Fruit fly (Drosophila melanogaster): ENCODE data around the gene LanA.

Gene LanA

dm6 chr3L:6173826-6174255 is 44.0 kb downstream of the LanA start, which contains the start of the genes fmt and CG7376 (continued):
- TF ChIP-seq CG17186 (GFP tag; optimal IDR thresholded peaks at IDR 0.05) (peak; percentile 39), ind (GFP tag; optimal IDR thresholded peaks at IDR 0.05) (peak; percentile 31), gce (GFP tag; IDR thresholded peaks at IDR 0.05) (no peak), CG15696 (tag; optimal IDR thresholded peaks at IDR 0.05) (peak; percentile 34), CG12155 (GFP tag; optimal IDR thresholded peaks at IDR 0.05) (peak; percentile 49), CG17802 (tag; optimal IDR thresholded peaks at IDR 0.05) (peak; percentile 56), Hr51 (GFP tag; optimal IDR thresholded peaks at IDR 0.05) (no peak), pzg (GFP tag; optimal IDR thresholded peaks at IDR 0.05) (peak; percentile 43), rib (GFP tag; IDR thresholded peaks at IDR 0.05) (no peak), dpn (GFP tag; optimal IDR thresholded peaks at IDR 0.05) (peak in 1 of 2 experiments; percentile 42), run (tag; optimal IDR thresholded peaks at IDR 0.05) (no peak), CG2120 (GFP tag; optimal IDR thresholded peaks at IDR 0.05) (peak; percentile 43), Ets65A (GFP tag) (peak; percentile 42), Sry-δ (GFP tag; optimal IDR thresholded peaks at IDR 0.05) (peak; percentile 76), CG1792 (GFP tag; optimal IDR thresholded peaks at IDR 0.05) (no peak)

dm6 chr3L:6162483-6163128 is 55.2 kb downstream of the LanA start, which contains the start of gene Prdm13:
TSS of gene Prdm13 (plus strand) at chr3L:6163127.
- TF ChIP-seq CG13624 (GFP tag; optimal IDR thresholded peaks at IDR 0.05) (no peak), D19A (tag; optimal IDR thresholded peaks at IDR 0.05) (no peak), dmrt11E (tag; optimal IDR thresholded peaks at IDR 0.05) (no peak), sens (GFP tag) (no peak), zf30C (GFP tag; optimal IDR thresholded peaks at IDR 0.05) (no peak), caup (GFP tag; optimal IDR thresholded peaks at IDR 0.05; ENCODE audit: severe bottlenecking) (no peak), Atf-2 (GFP tag; optimal IDR thresholded peaks at IDR 0.05) (no peak), crol (GFP tag; IDR thresholded peaks at IDR 0.05) (peak; percentile 27; the same call in 1 of the 2 replicates), Rfx (GFP tag; IDR thresholded peaks at IDR 0.05) (no peak), odd (GFP tag; optimal IDR thresholded peaks at IDR 0.05) (no peak), slbo (GFP tag; IDR thresholded peaks at IDR 0.05) (no peak), CG8089 (GFP tag; optimal IDR thresholded peaks at IDR 0.05) (no peak), CG5953 (GFP tag; IDR thresholded peaks at IDR 0.05) (no peak), kah (GFP tag; optimal IDR thresholded peaks at IDR 0.05) (no peak), CG11085 (GFP tag; IDR thresholded peaks at IDR 0.05) (no peak), Max (GFP tag; optimal IDR thresholded peaks at IDR 0.05) (no peak), oc (tag; optimal IDR thresholded peaks at IDR 0.05) (peak; percentile 77), CG14860 (GFP tag; IDR thresholded peaks at IDR 0.05; ENCODE audit: partially characterized antibody) (no peak), Meics (GFP tag; optimal IDR thresholded peaks at IDR 0.05) (no peak), sr (GFP tag; IDR thresholded peaks at IDR 0.05) (no peak), sob (GFP tag; IDR thresholded peaks at IDR 0.05) (no peak), nerfin-1 (tag; optimal IDR thresholded peaks at IDR 0.05) (peak; percentile 95), gsb-n (tag; optimal IDR thresholded peaks at IDR 0.05) (peak; percentile 50), CG4360 (GFP tag; IDR thresholded peaks at IDR 0.05) (peak; percentile 52; the same call in 1 of the 2 replicates), Nf-YA (GFP tag; IDR thresholded peaks at IDR 0.05) (no peak), Blimp-1 (GFP tag; optimal IDR thresholded peaks at IDR 0.05) (no peak), CG10979 (tag; optimal IDR thresholded peaks at IDR 0.05) (no peak), Scr (GFP tag; IDR thresholded peaks at IDR 0.05; ENCODE audit: partially characterized antibody) (no peak), pros (GFP tag; optimal IDR thresholded peaks at IDR 0.05) (peak; percentile 72), Sry-δ (GFP tag; optimal IDR thresholded peaks at IDR 0.05) (no peak), gsb (GFP tag; IDR thresholded peaks at IDR 0.05) (no peak), row (GFP tag; IDR thresholded peaks at IDR 0.05) (no peak), hbn (GFP tag; IDR thresholded peaks at IDR 0.05; ENCODE audit: partially characterized antibody) (no peak), dati (GFP tag; IDR thresholded peaks at IDR 0.05) (no peak), CG6654 (GFP tag; optimal IDR thresholded peaks at IDR 0.05) (no peak), gcm2 (GFP tag; optimal IDR thresholded peaks at IDR 0.05) (no peak)
